Worm (Caenorhabditis elegans): ENCODE results near the gene srh-195.

Gene srh-195

DNA sequence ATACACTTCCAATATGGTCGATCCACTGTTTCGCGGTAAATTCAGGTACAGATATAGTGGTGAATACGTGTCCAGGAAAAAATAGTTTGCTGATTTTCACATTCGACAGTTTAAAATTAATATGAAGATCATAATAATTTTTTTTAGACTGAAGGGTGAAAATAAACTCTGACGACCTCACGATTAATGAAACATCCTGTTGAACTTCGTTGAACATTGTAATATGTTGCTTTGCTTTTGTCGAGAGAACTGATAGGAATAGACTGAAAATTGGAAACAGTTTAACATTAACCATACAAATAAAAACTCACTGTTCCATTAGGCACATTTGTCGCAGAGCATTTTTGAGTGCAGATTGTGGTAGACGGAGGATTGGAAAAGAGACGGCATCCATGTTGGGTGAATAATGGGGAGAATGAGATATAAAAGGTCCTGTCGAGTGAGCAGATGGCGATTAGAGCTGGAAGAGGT, 23.2 kb downstream of the srh-195 start, which contains the start of gene fbxb-37 (continued):
- TF ChIP-seq fkh-4 (tag; optimal IDR thresholded peaks at IDR 0.05; ENCODE audit: borderline replicate concordance): no peak
- no peak for TF ChIP-seq nhr-20 (tag; optimal IDR thresholded peaks at IDR 0.05)
- no peak for TF ChIP-seq mab-9 (GFP tag; IDR thresholded peaks at IDR 0.05)
- no peak for TF ChIP-seq dpl-1 (GFP tag; optimal IDR thresholded peaks at IDR 0.05)
- no peak for TF ChIP-seq unc-30 (tag; optimal IDR thresholded peaks at IDR 0.05)

DNA sequence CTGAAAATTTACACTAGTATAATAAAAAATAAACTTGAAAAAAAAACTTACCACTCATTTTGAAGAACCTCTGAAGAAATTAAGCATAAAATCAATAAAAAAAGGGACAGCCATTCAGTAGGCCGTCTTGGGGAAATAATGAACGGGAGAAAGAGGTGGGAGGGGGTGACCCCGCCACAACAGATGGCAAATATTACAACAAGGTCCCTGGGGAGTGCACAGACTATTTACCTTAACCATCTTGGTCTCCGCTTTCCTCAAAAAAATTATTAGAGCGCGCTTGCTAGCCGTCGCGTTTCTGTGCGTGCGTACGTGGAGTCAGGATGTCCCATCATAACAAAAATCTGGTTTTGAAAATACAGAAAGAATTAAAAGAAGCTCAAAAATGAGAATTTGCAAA, 24.7 kb downstream of the srh-195 start, which contains the start of gene T16A1.10:
TSS of gene T16A1.10 (minus strand) at position 123 of the 400 bp plus-strand sequence.
- TF ChIP-seq ztf-11 (tag; optimal IDR thresholded peaks at IDR 0.05) (no peak), nhr-47 (tag; optimal IDR thresholded peaks at IDR 0.05) (no peak), hlh-4 (tag; optimal IDR thresholded peaks at IDR 0.05) (no peak), pqm-1 (tag; optimal IDR thresholded peaks at IDR 0.05) (no peak), efl-1 (optimal IDR thresholded peaks at IDR 0.05) (no peak), efl-1 (GFP tag; optimal IDR thresholded peaks at IDR 0.05 in 1 of 2) (peak in 1 of 2 experiments; percentile 17), unc-30 (tag; optimal IDR thresholded peaks at IDR 0.05) (no peak)

DNA sequence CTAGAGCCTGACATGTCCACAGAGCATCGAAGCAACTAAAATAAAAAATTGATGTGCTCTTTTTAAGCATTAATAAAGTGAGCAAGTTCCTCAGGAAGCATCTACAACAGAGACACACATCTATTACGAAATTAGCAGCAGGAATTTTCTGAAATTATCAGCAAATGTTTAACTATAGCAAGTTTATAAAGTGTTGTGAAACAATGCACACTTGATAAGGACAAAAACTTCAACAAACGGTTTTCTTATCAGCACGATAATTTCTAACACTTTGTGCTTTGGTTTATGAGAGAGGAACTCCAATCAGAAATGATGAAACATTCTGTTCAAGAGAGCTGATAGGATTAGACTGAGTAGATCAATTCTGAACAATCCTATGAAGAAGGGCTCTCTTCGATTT, 26.1 kb downstream of the srh-195 start, which contains the start of gene trpl-5:
TSS of gene trpl-5 (minus strand) at position 32 of the 400 bp plus-strand sequence.
- TF ChIP-seq mdl-1 (tag; optimal IDR thresholded peaks at IDR 0.05) (no peak), efl-3 (GFP tag; optimal IDR thresholded peaks at IDR 0.05) (no peak), ama-1 (optimal IDR thresholded peaks at IDR 0.05) (no peak), tlp-1 (tag; optimal IDR thresholded peaks at IDR 0.05) (no peak), pag-3 (tag; optimal IDR thresholded peaks at IDR 0.05; ENCODE audit: borderline replicate concordance, insufficient read depth) (no peak), lin-39 (tag; optimal IDR thresholded peaks at IDR 0.05) (no peak), snu-23 (GFP tag; optimal IDR thresholded peaks at IDR 0.05) (no peak), hlh-17 (GFP tag; optimal IDR thresholded peaks at IDR 0.05; ENCODE audit: borderline replicate concordance) (no peak), unc-98 (GFP tag; IDR thresholded peaks at IDR 0.05) (no peak), sup-37 (GFP tag; optimal IDR thresholded peaks at IDR 0.05) (no peak), lir-3 (tag; optimal IDR thresholded peaks at IDR 0.05; ENCODE audit: poor library complexity) (no peak), lin-35 (GFP tag; optimal IDR thresholded peaks at IDR 0.05) (peak in 1 of 2 experiments; percentile 17), unc-62 (GFP tag; optimal IDR thresholded peaks at IDR 0.05) (no peak), lsy-2 (tag; optimal IDR thresholded peaks at IDR 0.05) (no peak), pqm-1 (tag; optimal IDR thresholded peaks at IDR 0.05) (peak; percentile 81), elt-2 (tag; optimal IDR thresholded peaks at IDR 0.05) (peak; percentile 94), jun-1 (tag; optimal IDR thresholded peaks at IDR 0.05) (peak; percentile 59)

DNA sequence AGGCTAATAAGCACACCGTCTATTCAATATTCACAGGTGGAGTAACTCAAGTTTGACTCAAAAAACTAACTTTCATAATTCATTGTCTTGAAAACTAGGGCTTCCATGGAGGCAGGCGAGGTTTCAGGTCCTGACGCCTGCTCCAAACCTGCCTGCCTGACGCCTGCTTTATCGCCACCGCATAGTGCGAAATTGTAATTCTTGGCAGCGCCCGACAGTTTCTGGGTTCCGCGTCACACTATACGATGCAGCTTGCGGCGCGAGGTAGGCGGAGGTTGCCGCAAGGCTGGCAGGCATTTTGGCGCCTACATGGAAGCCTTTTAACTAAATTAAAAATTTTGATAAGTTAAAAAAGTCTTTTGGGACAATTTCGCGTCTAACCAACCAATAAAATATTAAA, 29.5 kb downstream of the srh-195 start:
- TF ChIP-seq lin-35 (GFP tag; optimal IDR thresholded peaks at IDR 0.05) (no peak), rnt-1 (tag; optimal IDR thresholded peaks at IDR 0.05) (no peak), blmp-1 (tag; optimal IDR thresholded peaks at IDR 0.05) (no peak), ceh-90 (tag; optimal IDR thresholded peaks at IDR 0.05) (no peak), nhr-84 (tag; optimal IDR thresholded peaks at IDR 0.05) (no peak), lir-3 (tag; optimal IDR thresholded peaks at IDR 0.05; ENCODE audit: poor library complexity) (no peak), elt-2 (tag; optimal IDR thresholded peaks at IDR 0.05) (no peak), nhr-76 (tag; optimal IDR thresholded peaks at IDR 0.05) (no peak), Y116A8C.19 (tag; optimal IDR thresholded peaks at IDR 0.05; ENCODE audit: borderline replicate concordance) (no peak), sox-4 (tag; optimal IDR thresholded peaks at IDR 0.05) (no peak), mef-2 (tag; optimal IDR thresholded peaks at IDR 0.05) (no peak), nhr-28 (tag; optimal IDR thresholded peaks at IDR 0.05) (no peak), mdl-1 (tag; optimal IDR thresholded peaks at IDR 0.05) (no peak), lin-15B (tag; optimal IDR thresholded peaks at IDR 0.05) (no peak), unc-86 (tag; optimal IDR thresholded peaks at IDR 0.05) (no peak)

Data from whole organism, L1 larva.